Worm (Caenorhabditis elegans): ENCODE data around the gene M60.7.
A peak's percentile ranks its signal among the peaks of the same experiment; 100 is the strongest.

M60.7 gene

DNA sequence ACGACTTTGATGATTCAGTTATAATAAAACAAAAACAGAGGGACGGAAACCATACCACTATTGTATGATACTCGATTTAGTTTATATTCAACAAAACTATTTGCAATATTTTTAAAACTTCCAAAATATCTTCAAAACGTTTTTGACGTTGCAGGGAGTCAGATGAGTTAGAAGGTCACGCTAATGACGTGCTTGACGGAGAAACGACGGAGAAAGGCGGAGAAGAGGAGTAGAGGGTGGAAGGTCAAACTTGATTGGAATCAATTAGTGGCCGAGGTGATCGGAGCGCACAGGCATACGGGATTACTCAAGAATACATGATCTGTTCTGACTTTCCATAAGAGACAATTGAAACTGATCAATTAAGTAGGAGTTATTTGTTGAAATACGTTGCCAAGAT, 41.8 kb upstream of the M60.7 start (continued):
- TF ChIP-seq B0019.2 (GFP tag; conservative IDR thresholded peaks at IDR 0.05): no peak

DNA sequence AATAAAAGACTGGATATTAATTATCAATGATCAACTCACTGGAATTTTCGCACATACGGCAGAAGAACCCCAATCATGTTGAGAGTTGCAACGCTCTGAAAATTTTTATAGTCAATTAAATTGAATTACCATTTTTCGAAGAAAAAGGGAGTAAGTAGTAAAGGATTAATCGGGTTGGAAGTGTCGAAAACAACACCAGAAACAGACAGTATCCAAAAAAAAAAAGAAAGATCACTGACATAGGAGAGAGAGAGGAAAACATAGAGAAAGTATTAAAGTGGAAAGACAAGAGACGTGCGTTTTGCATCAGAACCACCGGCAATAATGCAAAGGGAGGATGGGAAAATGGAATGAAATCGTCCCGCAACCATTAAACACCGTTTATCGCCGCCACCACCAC, 41.3 kb upstream of the M60.7 start, which contains the start of gene inx-5:
Gene inx-5, minus strand, starts transcription at position 101 of the 400 bp plus-strand sequence.
- no peak for TF ChIP-seq lin-54 (GFP tag; optimal IDR thresholded peaks at IDR 0.05)
- TF ChIP-seq madf-8 (GFP tag; conservative IDR thresholded peaks at IDR 0.05): no peak
- TF ChIP-seq cebp-1 (GFP tag; IDR thresholded peaks at IDR 0.05): no peak
- no peak for TF ChIP-seq cebp-1 (tag; optimal IDR thresholded peaks at IDR 0.05)
- TF ChIP-seq egl-18 (GFP tag; IDR thresholded peaks at IDR 0.05): no peak
- TF ChIP-seq sdz-38 (tag; optimal IDR thresholded peaks at IDR 0.05): no peak
- TF ChIP-seq die-1 (tag; optimal IDR thresholded peaks at IDR 0.05): no peak
- no peak for TF ChIP-seq F57C9.4 (tag; optimal IDR thresholded peaks at IDR 0.05)
- TF ChIP-seq nhr-27 (tag; optimal IDR thresholded peaks at IDR 0.05): no peak
- TF ChIP-seq ama-1 (optimal IDR thresholded peaks at IDR 0.05): no peak
- TF ChIP-seq ama-1 (GFP tag; optimal IDR thresholded peaks at IDR 0.05): no peak

DNA sequence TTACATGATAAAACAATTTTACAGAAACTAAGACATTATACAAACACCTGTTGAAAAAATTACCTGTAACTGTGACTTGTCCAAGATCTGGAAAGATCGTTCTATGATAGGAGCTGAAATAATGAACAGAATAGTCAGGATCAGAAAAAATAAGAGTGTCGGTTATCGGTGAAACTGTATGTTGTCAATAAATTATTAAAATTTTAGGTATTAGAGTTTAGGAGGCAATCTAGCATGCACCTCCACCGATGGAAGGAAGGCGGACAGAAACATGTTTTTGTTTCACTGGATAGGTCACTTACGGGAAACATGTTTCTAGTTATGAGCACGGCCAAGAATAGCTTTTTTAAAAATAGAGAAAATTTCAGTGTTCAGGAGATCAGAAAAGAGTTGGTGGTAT, 38.6 kb upstream of the M60.7 start, which contains the start of gene ced-13:
Gene ced-13, minus strand, starts transcription at position 101 of the 400 bp plus-strand sequence.
- TF ChIP-seq egl-44 (GFP tag; IDR thresholded peaks at IDR 0.05): no peak

DNA sequence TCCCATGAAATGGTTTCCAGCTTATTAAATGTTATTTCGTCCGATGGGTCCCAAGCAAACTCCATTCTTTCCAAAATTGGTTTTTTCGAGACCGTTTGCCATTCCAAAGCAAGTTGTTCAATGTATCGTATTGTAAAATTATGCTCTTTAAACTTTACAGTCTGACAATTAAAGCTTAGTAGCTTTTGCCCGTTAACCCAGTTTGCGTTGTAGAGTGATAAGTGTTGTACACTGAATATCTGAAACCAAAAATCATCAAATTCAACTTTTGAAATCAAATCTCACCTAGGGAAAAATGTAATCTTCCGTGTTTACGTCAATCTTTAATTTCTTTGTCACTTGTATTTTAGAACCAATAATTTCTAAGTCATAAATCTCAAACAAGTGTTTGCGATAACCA, 36.4 kb upstream of the M60.7 start:
- TF ChIP-seq egl-18 (GFP tag; IDR thresholded peaks at IDR 0.05): no peak
- no peak for TF ChIP-seq tlf-1 (GFP tag; optimal IDR thresholded peaks at IDR 0.05)
- TF ChIP-seq F55B11.4 (tag; optimal IDR thresholded peaks at IDR 0.05; ENCODE audit: borderline replicate concordance, insufficient read depth): no peak
- TF ChIP-seq K11D2.4 (GFP tag; IDR thresholded peaks at IDR 0.05): no peak
- no peak for TF ChIP-seq unc-130 (GFP tag; optimal IDR thresholded peaks at IDR 0.05)
- TF ChIP-seq somi-1 (GFP tag; optimal IDR thresholded peaks at IDR 0.05): no peak
- no peak for TF ChIP-seq ceh-91 (GFP tag; IDR thresholded peaks at IDR 0.05)
- no peak for TF ChIP-seq rpc-1 (optimal IDR thresholded peaks at IDR 0.05)
- TF ChIP-seq rpc-1 (tag; optimal IDR thresholded peaks at IDR 0.05): no peak
- TF ChIP-seq F39B2.1 (GFP tag; IDR thresholded peaks at IDR 0.05): no peak
- no peak for TF ChIP-seq egl-44 (GFP tag; IDR thresholded peaks at IDR 0.05)

DNA sequence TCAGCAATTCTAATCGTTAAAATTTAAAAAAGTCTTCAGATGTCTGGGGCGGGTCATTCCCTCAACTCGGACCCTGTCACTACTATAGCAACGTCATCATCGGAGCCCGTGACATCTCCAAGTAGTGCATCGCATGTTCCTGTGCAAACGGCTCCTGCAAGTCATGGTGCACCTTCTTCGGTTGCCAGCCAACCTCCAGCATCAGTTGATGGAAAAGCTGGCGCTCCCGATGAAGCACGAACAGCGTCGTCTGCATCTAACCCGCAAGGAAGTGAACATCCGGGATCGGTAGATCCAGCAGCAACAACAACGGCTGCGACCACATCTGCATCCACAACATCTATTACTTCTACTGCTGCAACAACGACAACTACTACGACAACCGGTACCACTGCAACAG, 33.6 kb upstream of the M60.7 start, which contains the start of gene R09F10.3:
Gene R09F10.3, plus strand, starts transcription at position 40 of the 400 bp plus-strand sequence.
- no peak for TF ChIP-seq mcd-1 (GFP tag; IDR thresholded peaks at IDR 0.05)
- no peak for TF ChIP-seq ztf-25 (GFP tag; IDR thresholded peaks at IDR 0.05)
- TF ChIP-seq ceh-79 (tag; optimal IDR thresholded peaks at IDR 0.05): no peak
- TF ChIP-seq madf-8 (GFP tag; conservative IDR thresholded peaks at IDR 0.05): no peak
- TF ChIP-seq attf-3 (GFP tag; conservative IDR thresholded peaks at IDR 0.05): no peak
- TF ChIP-seq zfh-2 (GFP tag; conservative IDR thresholded peaks at IDR 0.05): peak; percentile 65
- no peak for TF ChIP-seq cebp-2 (GFP tag; IDR thresholded peaks at IDR 0.05)
- TF ChIP-seq T26A5.8 (tag; optimal IDR thresholded peaks at IDR 0.05): no peak
- peak; percentile 14; the same call in 1 of the 2 replicates for TF ChIP-seq sea-2 (GFP tag; IDR thresholded peaks at IDR 0.05)
- TF ChIP-seq pha-4 (tag; optimal IDR thresholded peaks at IDR 0.05): no peak

DNA sequence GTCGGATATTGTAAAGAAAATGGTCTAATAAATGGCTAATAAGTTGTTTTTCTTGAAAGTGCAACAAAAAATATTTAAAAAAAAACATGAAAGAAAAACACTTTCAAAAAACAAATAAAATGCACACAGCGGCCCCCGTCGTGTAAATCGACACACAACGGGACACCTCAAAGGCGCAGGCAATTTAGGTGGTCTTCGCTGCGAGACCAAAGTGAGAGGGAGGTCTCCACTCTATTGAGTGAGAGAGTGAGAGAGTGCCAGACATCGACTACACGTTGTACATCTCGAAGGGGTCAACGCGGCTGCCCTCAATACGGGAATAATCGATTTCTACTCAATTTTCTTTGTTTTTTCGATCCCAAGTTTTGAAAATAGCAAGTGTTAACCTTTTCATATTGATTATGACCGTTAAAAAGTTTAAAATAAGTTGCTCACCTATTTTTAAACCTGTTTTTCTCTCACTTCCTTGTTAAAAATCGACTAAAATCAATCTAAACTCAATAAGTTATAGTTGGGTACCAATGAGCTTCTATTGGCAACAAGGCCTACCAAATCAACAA, 25.8 kb upstream of the M60.7 start, which contains the start of gene sec-16A.2:
Gene sec-16A.2, plus strand, starts transcription at position 510 of the 560 bp plus-strand sequence.
- no peak for TF ChIP-seq cebp-2 (GFP tag; IDR thresholded peaks at IDR 0.05)
- TF ChIP-seq Y95B8A.8 (GFP tag; IDR thresholded peaks at IDR 0.05): no peak
- TF ChIP-seq nhr-120 (GFP tag; IDR thresholded peaks at IDR 0.05): no peak
- TF ChIP-seq B0019.2 (GFP tag; conservative IDR thresholded peaks at IDR 0.05): no peak
- no peak for TF ChIP-seq cebp-1 (GFP tag; IDR thresholded peaks at IDR 0.05)
- TF ChIP-seq cebp-1 (tag; optimal IDR thresholded peaks at IDR 0.05): peak; percentile 13
- no peak for TF ChIP-seq madf-6 (GFP tag; IDR thresholded peaks at IDR 0.05)
- no peak for TF ChIP-seq rcor-1 (GFP tag; IDR thresholded peaks at IDR 0.05)
- no peak for TF ChIP-seq F52B5.7 (tag; optimal IDR thresholded peaks at IDR 0.05)
- no peak for TF ChIP-seq lir-1 (GFP tag; conservative IDR thresholded peaks at IDR 0.05)
- TF ChIP-seq unc-62 (GFP tag; optimal IDR thresholded peaks at IDR 0.05): no peak
- TF ChIP-seq ceh-91 (GFP tag; IDR thresholded peaks at IDR 0.05): no peak
- peak; percentile 60; the same call in 1 of the 2 replicates for TF ChIP-seq dox-1 (GFP tag; IDR thresholded peaks at IDR 0.05)
- TF ChIP-seq K11D2.4 (GFP tag; IDR thresholded peaks at IDR 0.05): no peak
- TF ChIP-seq hlh-26 (GFP tag; conservative IDR thresholded peaks at IDR 0.05): no peak
- TF ChIP-seq bed-2 (GFP tag; IDR thresholded peaks at IDR 0.05): no peak
- no peak for TF ChIP-seq ekl-4 (GFP tag; IDR thresholded peaks at IDR 0.05)
